Worm (Caenorhabditis elegans): Measurements from ENCODE around the gene fbxc-44.

DNA sequence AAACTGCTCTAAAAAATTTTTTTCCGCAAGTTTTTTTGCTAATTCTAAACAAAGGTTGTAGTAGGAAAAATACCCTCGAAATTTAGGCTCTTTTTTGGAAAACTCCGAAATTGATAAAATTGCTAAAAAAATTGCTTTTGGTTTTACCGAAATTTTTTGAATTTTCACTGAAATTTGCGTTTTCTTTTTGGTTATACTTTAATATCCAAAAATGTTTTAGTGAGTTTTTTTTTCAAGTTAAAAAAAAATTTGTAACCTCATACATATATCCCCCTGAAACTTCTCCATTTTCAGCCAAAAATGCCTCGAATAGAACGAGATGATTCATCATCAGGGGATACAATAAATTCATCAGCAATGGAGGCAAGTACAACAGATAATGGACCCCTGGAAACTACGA is 9.3 kb upstream of the fbxc-44 start, which contains the start of gene gpa-11:
- no peak for TF ChIP-seq nhr-6 (tag; optimal IDR thresholded peaks at IDR 0.05)
- no peak for TF ChIP-seq skn-1 (tag; optimal IDR thresholded peaks at IDR 0.05)
- TF ChIP-seq dpl-1 (GFP tag; optimal IDR thresholded peaks at IDR 0.05): no peak
- TF ChIP-seq Y48G9A.11 (GFP tag; IDR thresholded peaks at IDR 0.05): no peak
- no peak for TF ChIP-seq daf-19 (GFP tag; conservative IDR thresholded peaks at IDR 0.05)
- no peak for TF ChIP-seq unc-39 (tag; optimal IDR thresholded peaks at IDR 0.05)
- no peak for TF ChIP-seq fkh-10 (GFP tag; optimal IDR thresholded peaks at IDR 0.05)
- TF ChIP-seq pha-4 (GFP tag; IDR thresholded peaks at IDR 0.05): no peak
- TF ChIP-seq pha-4 (tag; optimal IDR thresholded peaks at IDR 0.05): no peak
- no peak for TF ChIP-seq ama-1 (optimal IDR thresholded peaks at IDR 0.05)
- TF ChIP-seq lim-7 (GFP tag; IDR thresholded peaks at IDR 0.05): no peak
- no peak for TF ChIP-seq F37D6.2 (tag; optimal IDR thresholded peaks at IDR 0.05)
- TF ChIP-seq nhr-102 (tag; optimal IDR thresholded peaks at IDR 0.05): no peak
- TF ChIP-seq zfp-2 (tag; optimal IDR thresholded peaks at IDR 0.05): no peak
- TF ChIP-seq lin-13 (GFP tag; optimal IDR thresholded peaks at IDR 0.05): no peak
